Worm (Caenorhabditis elegans): ENCODE results near the gene srd-70.

srd-70 gene

DNA sequence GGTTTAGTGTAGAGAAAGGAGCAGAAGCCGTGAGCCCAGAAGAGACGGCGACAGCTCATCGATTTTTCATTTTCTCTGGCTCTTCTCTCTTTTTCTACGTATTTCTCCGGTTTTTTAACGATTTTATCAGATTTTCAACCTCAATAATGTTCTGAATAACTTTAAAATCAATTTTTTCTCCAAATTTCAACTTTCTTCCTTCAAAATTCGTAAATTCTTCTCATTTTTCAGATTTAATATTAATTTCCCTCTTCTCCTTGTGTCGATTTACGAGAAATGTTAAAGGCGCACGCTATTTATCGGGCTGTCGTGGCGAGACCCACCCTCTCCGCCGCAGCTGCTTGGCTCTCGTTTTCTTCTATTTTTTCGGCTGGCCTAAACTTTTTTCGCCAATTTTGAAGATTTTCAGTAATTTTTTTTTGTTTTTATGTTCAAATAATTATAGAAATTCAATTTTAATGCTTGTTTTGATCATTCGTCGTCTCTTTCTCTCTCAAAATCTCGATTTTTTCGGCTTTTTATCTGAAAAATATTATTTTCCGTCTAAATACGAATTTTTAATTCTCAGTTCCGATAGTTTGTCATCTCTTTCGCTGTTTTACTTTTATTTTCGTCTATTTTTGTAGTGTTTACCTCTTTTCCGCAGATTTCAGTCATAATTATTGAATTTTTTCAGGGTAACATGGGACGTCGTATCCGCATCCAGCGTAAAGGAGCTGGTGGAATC is 25.3 kb downstream of the srd-70 start, which contains the start of the genes calf-1 and rpl-2:
calf-1 (minus strand) TSS at position 77 of the 727 bp plus-strand sequence.
rpl-2 (plus strand) TSS at position 677 of the 727 bp plus-strand sequence.
- TF ChIP-seq flt-1 (GFP tag; IDR thresholded peaks at IDR 0.05) (0 out of 2 replicates have a peak, but pooled peaks have one; percentile 15), hmg-4 (GFP tag; optimal IDR thresholded peaks at IDR 0.05) (no peak)

DNA sequence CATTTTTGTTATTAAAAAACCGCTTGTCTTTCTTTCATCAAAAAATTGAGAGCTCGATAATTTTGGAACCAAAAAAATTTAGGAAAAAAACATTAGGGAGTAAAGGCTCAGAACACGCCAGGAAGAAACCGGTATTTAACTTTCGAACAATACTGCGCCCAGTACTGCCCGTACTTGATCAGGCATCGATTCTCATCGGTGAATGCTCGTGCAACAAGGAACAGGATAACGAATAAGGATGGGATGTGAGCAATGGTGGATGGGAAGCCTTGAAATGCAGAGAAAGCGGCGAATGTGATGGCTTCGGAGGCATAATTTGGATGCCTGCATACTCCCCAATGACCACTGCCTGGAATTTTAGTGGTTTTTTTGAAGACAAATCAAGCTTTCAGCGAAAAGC is 26.9 kb downstream of the srd-70 start:
- no peak for TF ChIP-seq pes-1 (GFP tag; IDR thresholded peaks at IDR 0.05)
- no peak for TF ChIP-seq tbx-37 (GFP tag; conservative IDR thresholded peaks at IDR 0.05)
- TF ChIP-seq ceh-36 (tag; optimal IDR thresholded peaks at IDR 0.05): no peak
- no peak for TF ChIP-seq ama-1 (optimal IDR thresholded peaks at IDR 0.05)
- TF ChIP-seq ets-7 (tag; optimal IDR thresholded peaks at IDR 0.05): no peak
- no peak for TF ChIP-seq hmg-4 (GFP tag; optimal IDR thresholded peaks at IDR 0.05)
- TF ChIP-seq F13C5.2 (tag; optimal IDR thresholded peaks at IDR 0.05): no peak
- no peak for TF ChIP-seq scrt-1 (GFP tag; IDR thresholded peaks at IDR 0.05)
- no peak for TF ChIP-seq hmbx-1 (tag; optimal IDR thresholded peaks at IDR 0.05)
- TF ChIP-seq flt-1 (GFP tag; IDR thresholded peaks at IDR 0.05): no peak
- no peak for TF ChIP-seq tbx-11 (GFP tag; IDR thresholded peaks at IDR 0.05)
- TF ChIP-seq B0310.2 (tag; optimal IDR thresholded peaks at IDR 0.05): no peak

DNA sequence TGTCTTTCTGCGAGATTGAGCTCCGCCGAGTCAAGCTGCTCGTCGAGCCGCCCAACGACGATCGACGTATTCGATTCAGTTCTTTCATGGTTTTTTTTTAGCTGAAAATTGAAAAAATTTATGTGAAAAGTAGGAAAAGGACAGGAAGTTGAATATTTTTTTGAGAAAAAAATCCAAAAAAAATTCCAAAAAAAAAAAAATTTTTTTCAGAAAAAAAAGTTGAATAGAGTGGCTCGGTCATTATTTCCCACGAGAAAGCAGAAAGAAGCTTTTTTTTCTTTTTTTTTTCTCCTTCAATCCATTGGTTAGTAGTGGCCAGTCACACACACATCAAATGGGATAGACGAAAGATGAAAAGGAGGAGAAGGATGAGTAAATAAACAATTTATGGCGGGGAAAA is 31.4 kb downstream of the srd-70 start, which contains the start of gene dhcr-7:
dhcr-7 (minus strand) TSS at position 101 of the 400 bp plus-strand sequence.
- TF ChIP-seq tbx-11 (GFP tag; IDR thresholded peaks at IDR 0.05) (no peak), ceh-36 (tag; optimal IDR thresholded peaks at IDR 0.05) (no peak), ets-7 (tag; optimal IDR thresholded peaks at IDR 0.05) (no peak), ama-1 (optimal IDR thresholded peaks at IDR 0.05) (no peak), ceh-13 (GFP tag; optimal IDR thresholded peaks at IDR 0.05) (no peak), aly-1 (tag; optimal IDR thresholded peaks at IDR 0.05) (no peak), hnd-1 (tag; optimal IDR thresholded peaks at IDR 0.05) (no peak), tra-4 (tag; optimal IDR thresholded peaks at IDR 0.05) (no peak), flt-1 (GFP tag; IDR thresholded peaks at IDR 0.05) (no peak), scrt-1 (GFP tag; IDR thresholded peaks at IDR 0.05) (no peak), pes-1 (GFP tag; IDR thresholded peaks at IDR 0.05) (no peak), tbx-37 (GFP tag; conservative IDR thresholded peaks at IDR 0.05) (no peak), sea-1 (GFP tag; conservative IDR thresholded peaks at IDR 0.05) (no peak), hmg-4 (GFP tag; optimal IDR thresholded peaks at IDR 0.05) (no peak), F13C5.2 (tag; optimal IDR thresholded peaks at IDR 0.05) (no peak), hmbx-1 (tag; optimal IDR thresholded peaks at IDR 0.05) (no peak), B0310.2 (tag; optimal IDR thresholded peaks at IDR 0.05) (no peak)

DNA sequence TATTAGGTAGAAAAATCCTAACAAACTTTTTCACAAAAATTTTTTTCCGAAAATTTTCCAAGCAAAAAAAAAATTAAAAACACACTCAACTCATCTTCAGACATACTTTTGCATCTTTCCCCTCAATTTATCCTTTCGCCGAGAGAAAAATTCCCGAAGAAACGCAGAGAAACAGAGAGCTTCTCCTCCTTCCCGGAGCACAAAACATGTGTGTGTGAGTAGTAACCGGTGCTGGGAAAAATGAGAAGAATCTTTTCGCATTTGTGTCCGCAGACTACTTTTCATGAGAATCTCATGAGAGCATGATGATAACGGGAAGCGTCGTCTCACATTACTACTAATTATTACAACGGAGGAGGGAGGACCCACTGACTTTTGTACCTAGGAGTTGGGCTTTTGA is 32.6 kb downstream of the srd-70 start:
- TF ChIP-seq hmbx-1 (tag; optimal IDR thresholded peaks at IDR 0.05) (no peak), sea-1 (GFP tag; conservative IDR thresholded peaks at IDR 0.05) (no peak)

DNA sequence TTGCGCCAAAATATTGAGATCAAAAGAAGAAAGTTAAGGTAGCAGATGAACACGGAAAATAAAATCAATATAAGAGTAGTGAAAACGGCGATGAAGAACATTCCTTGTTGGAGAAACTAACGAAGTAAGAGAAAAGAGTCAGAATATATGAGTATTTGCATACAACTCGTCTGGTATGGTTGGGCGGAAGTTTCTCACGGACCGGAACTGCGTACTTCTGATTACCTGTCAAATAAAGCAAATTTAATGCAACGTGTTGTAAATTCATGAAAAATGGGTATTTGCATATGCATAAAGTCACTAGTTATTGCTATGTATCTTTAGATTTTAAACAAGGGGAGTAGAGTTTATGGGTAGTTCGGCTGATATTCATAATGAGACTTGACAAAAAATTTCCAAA is 35.2 kb downstream of the srd-70 start, which contains the start of gene srbc-78:
srbc-78 (minus strand) TSS at position 101 of the 400 bp plus-strand sequence.
- TF ChIP-seq F13C5.2 (tag; optimal IDR thresholded peaks at IDR 0.05) (no peak), B0310.2 (tag; optimal IDR thresholded peaks at IDR 0.05) (no peak), sea-1 (GFP tag; conservative IDR thresholded peaks at IDR 0.05) (no peak), ets-7 (tag; optimal IDR thresholded peaks at IDR 0.05) (no peak), hnd-1 (tag; optimal IDR thresholded peaks at IDR 0.05) (no peak), hmg-4 (GFP tag; optimal IDR thresholded peaks at IDR 0.05) (no peak), pes-1 (GFP tag; IDR thresholded peaks at IDR 0.05) (no peak)

- TF ChIP-seq hnd-1 (tag; optimal IDR thresholded peaks at IDR 0.05): no peak
- TF ChIP-seq tbx-37 (GFP tag; conservative IDR thresholded peaks at IDR 0.05): no peak
- TF ChIP-seq flt-1 (GFP tag; IDR thresholded peaks at IDR 0.05): no peak
- no peak for TF ChIP-seq hmg-4 (GFP tag; optimal IDR thresholded peaks at IDR 0.05)
- TF ChIP-seq ets-7 (tag; optimal IDR thresholded peaks at IDR 0.05): no peak
- TF ChIP-seq B0310.2 (tag; optimal IDR thresholded peaks at IDR 0.05): no peak
- TF ChIP-seq ceh-36 (tag; optimal IDR thresholded peaks at IDR 0.05): no peak
- TF ChIP-seq F13C5.2 (tag; optimal IDR thresholded peaks at IDR 0.05): no peak
- TF ChIP-seq tbx-11 (GFP tag; IDR thresholded peaks at IDR 0.05): no peak
- no peak for TF ChIP-seq ceh-13 (GFP tag; optimal IDR thresholded peaks at IDR 0.05)
- TF ChIP-seq hmbx-1 (tag; optimal IDR thresholded peaks at IDR 0.05): no peak
- TF ChIP-seq aly-1 (tag; optimal IDR thresholded peaks at IDR 0.05): no peak
- no peak for TF ChIP-seq tra-4 (tag; optimal IDR thresholded peaks at IDR 0.05)
- no peak for TF ChIP-seq ama-1 (optimal IDR thresholded peaks at IDR 0.05)
- no peak for TF ChIP-seq sea-1 (GFP tag; conservative IDR thresholded peaks at IDR 0.05)
- TF ChIP-seq scrt-1 (GFP tag; IDR thresholded peaks at IDR 0.05): no peak
These were observed 38.5 kb downstream of the srd-70 start, which contains the start of gene srbc-79 for ce11 chrV:20492385-20492784. srbc-79 (minus strand) TSS chrV:20492485.

DNA sequence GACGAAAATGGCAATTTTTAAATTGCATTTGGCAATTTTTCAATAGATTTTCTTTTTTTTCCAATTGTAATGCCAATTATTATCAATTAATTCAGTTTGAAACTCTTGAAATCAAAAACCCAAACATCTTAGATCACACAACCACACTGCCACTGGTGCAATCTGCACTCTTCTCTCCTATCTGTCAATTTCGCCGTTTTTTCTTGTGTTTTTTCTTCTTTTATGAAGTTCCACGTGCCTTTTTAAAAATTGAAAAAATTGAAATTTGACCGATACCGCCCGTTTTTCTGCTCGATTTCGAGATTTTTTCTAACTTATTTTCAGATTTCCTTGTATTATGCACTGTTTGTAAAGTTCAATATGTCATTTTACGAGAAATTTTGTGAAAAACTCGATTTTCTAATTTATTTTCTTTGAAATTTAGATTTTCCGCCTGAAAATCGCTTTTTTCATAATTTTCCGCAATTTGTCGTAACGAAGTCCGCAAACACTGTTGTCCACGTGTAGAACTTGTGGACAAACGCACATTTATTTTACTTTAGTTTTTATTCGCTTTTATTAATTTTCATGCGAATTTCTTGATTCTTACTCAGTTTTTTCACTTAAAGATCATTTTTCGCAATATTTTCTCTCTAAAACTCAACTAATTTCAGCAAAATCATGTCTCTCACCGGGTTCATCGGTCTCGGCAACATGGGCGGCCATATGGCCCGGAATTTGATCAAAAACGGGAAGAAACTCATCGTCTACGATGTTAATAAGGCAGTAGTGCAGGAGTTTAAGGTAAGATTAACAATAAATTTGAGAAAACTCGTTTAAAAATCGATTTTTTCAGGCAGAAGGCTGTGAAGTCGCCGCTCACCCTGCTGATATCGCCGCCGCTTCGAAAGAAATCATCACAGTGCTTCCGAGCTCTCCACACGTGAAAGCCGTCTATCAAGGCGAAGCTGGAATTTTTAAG is 39.6 kb downstream of the srd-70 start, which contains the start of gene B0250.5:
B0250.5 (plus strand) TSS at position 654 of the 961 bp plus-strand sequence.
- TF ChIP-seq hnd-1 (tag; optimal IDR thresholded peaks at IDR 0.05) (no peak), F13C5.2 (tag; optimal IDR thresholded peaks at IDR 0.05) (peak; percentile 41)
